Fruit fly (Drosophila melanogaster): Measurements from ENCODE around the gene CG10681.

Gene CG10681

DNA sequence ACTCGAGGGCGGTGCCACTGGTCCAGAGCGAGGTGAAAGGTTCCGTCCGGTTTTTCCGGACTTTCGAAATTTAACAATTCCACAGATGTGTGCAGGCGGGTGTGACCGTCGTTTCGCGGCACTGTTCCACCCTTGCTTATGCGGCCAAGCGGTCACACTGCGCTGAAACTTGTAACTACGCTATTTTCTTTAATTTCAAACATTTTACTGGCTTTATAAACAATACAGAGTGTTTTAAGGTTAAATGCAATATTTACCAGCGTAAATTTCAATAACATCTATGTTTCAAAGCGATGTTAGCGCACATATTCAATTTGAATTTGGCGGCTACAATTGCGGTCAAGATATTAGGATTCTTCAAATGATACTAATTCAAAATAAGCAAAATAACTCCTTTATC lies 28.7 kb downstream of the CG10681 start, which contains the start of gene nst (continued):
- TF ChIP-seq CG6254 (GFP tag; optimal IDR thresholded peaks at IDR 0.05) (peak; percentile 16), Hr51 (GFP tag; optimal IDR thresholded peaks at IDR 0.05) (no peak), fd96Cb (tag; optimal IDR thresholded peaks at IDR 0.05) (no peak), CG4328 (GFP tag; optimal IDR thresholded peaks at IDR 0.05) (no peak), CG17802 (tag; optimal IDR thresholded peaks at IDR 0.05) (peak; percentile 2), Hey (tag; optimal IDR thresholded peaks at IDR 0.05) (no peak), Scr (GFP tag; IDR thresholded peaks at IDR 0.05; ENCODE audit: partially characterized antibody) (peak; percentile 40), BEAF-32 (GFP tag; optimal IDR thresholded peaks at IDR 0.05) (peak; percentile 24), MBD-R2 (GFP tag; IDR thresholded peaks at IDR 0.05) (peak; percentile 89), yki (optimal IDR thresholded peaks at IDR 0.05) (no peak), mam (GFP tag; optimal IDR thresholded peaks at IDR 0.05) (peak; percentile 7), sens (GFP tag) (peak; percentile 68), CG9932 (GFP tag; IDR thresholded peaks at IDR 0.05) (no peak), sim (GFP tag; IDR thresholded peaks at IDR 0.05) (no peak), YL-1 (GFP tag; optimal IDR thresholded peaks at IDR 0.05) (peak; percentile 32)

DNA sequence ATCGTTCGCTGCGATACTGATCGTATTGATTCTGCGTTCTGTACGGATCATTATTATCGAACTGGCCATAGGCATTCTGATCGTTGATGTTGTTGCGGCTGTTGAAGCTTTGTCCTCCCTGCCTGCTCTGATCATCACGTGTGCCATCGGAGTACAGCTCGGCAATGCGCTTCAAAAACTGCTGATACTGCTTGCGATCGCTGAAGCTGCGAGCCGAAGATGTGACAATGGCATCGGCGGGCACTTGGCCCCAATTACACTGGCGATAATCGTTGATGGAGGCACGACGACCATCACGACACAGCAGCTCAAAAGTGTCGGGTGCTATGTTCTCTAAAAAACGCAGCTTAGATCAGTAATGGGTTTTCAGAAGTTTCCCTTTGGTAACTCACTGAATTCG lies 30.9 kb downstream of the CG10681 start:
- no peak for TF ChIP-seq usp (GFP tag; optimal IDR thresholded peaks at IDR 0.05)
- peak; percentile 30; the same call in 1 of the 2 replicates for TF ChIP-seq nerfin-2 (GFP tag; IDR thresholded peaks at IDR 0.05; ENCODE audit: partially characterized antibody)
- TF ChIP-seq dm (GFP tag; optimal IDR thresholded peaks at IDR 0.05) = no peak
- peak; percentile 36 for TF ChIP-seq Ets65A (GFP tag)

DNA sequence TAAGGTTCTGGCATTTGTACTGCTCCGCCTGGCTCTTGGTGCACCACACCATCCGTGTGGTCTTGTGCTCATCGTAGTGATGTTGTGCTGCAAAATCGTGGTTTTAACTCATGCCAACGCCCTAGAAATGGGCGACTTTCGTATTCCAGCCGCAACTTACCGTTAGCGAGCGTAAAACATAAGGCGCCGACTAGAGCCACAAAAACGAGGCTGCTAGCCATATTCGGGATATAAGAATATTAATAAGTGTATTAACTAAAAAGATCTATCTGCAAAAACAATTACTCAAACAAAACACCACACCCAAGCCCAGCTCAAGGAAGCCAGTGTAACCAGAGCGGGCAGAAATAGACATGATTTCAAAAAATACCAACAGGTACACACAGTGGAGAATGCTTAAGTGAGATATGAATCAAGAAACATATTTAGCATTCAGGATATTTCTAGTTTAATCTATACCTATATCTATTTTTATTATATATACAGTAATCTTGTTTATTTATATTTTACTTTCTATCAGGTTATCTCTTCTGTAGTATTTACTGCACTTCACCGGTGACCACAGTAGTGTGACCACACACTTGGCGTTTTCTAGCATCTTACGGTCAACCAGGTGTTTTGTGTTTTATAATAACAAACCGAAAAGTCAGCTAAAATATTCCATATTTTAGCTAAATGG lies 32.2 kb downstream of the CG10681 start, which contains the start of the genes Tsf2 and CG34242:
Gene Tsf2, minus strand, starts transcription at position 333 of the 679 bp plus-strand sequence.
Gene CG34242, plus strand, starts transcription at position 605 of the 679 bp plus-strand sequence.
- TF ChIP-seq Hsf (GFP tag; optimal IDR thresholded peaks at IDR 0.05) (no peak), da (GFP tag; optimal IDR thresholded peaks at IDR 0.05) (no peak), ATbp (GFP tag; optimal IDR thresholded peaks at IDR 0.05) (peak; percentile 60), hkb (optimal IDR thresholded peaks at IDR 0.05) (no peak), hkb (GFP tag; IDR thresholded peaks at IDR 0.05) (peak; percentile 85), repo (GFP tag; optimal IDR thresholded peaks at IDR 0.05) (no peak), Bteb2 (GFP tag; optimal IDR thresholded peaks at IDR 0.05) (no peak), CG17328 (GFP tag; IDR thresholded peaks at IDR 0.05) (no peak), nerfin-1 (tag; optimal IDR thresholded peaks at IDR 0.05) (peak; percentile 80), Asciz (GFP tag; optimal IDR thresholded peaks at IDR 0.05) (no peak), Oaz (GFP tag; IDR thresholded peaks at IDR 0.05) (peak; percentile 88), CG12104 (GFP tag; optimal IDR thresholded peaks at IDR 0.05) (peak; percentile 45), ranshi (GFP tag; IDR thresholded peaks at IDR 0.05) (peak; percentile 95), Abd-B (GFP tag; optimal IDR thresholded peaks at IDR 0.05) (no peak), sd (tag; optimal IDR thresholded peaks at IDR 0.05) (no peak), Oli (tag; optimal IDR thresholded peaks at IDR 0.05) (peak; percentile 23), CG11504 (tag; optimal IDR thresholded peaks at IDR 0.05) (peak; percentile 91), CG11247 (GFP tag; IDR thresholded peaks at IDR 0.05) (peak; percentile 93), CG7556 (GFP tag; optimal IDR thresholded peaks at IDR 0.05) (peak; percentile 49), CG4404 (GFP tag; IDR thresholded peaks at IDR 0.05) (peak; percentile 78), CG3726 (GFP tag; IDR thresholded peaks at IDR 0.05) (peak; percentile 84; the same call in 2 of the 3 replicates), al (GFP tag; IDR thresholded peaks at IDR 0.05) (peak; percentile 79), ERR (GFP tag; optimal IDR thresholded peaks at IDR 0.05) (no peak), caup (GFP tag; optimal IDR thresholded peaks at IDR 0.05; ENCODE audit: severe bottlenecking) (peak; percentile 66), CG1792 (GFP tag; optimal IDR thresholded peaks at IDR 0.05) (no peak), CG4820 (GFP tag; optimal IDR thresholded peaks at IDR 0.05) (peak; percentile 86), Six4 (GFP tag; optimal IDR thresholded peaks at IDR 0.05) (peak; percentile 71), scrt (GFP tag; optimal IDR thresholded peaks at IDR 0.05) (peak; percentile 73), TFAM (GFP tag; optimal IDR thresholded peaks at IDR 0.05) (no peak), Hr78 (GFP tag; optimal IDR thresholded peaks at IDR 0.05) (no peak)
